Worm (Caenorhabditis elegans) whole organism, mixed stage, embryonic: ENCODE results near the gene atic-1.

Experiments
- M03D4.4 ChIP-seq: sonication (generic microtip); optimal IDR thresholded peaks from 2 replicates; lab custom pipeline; 2017; ENCODE audit warnings: mild to moderate bottlenecking, missing genetic modification characterization, missing compliant biosample characterization
- bed-3 ChIP-seq: fragments of 200-800 bp; sonication (Bioruptor generic); optimal IDR thresholded peaks from 3 replicates; lab custom pipeline; 2018; ENCODE audit warnings: mild to moderate bottlenecking, missing genetic modification characterization, moderate library complexity, missing compliant biosample characterization
- blmp-1 ChIP-seq: fragments of 150-350 bp; optimal IDR thresholded peaks from 2 replicates; lab custom pipeline; 2014; ENCODE audit warnings: missing biosample characterization, missing genetic modification characterization
- ceh-39 ChIP-seq: fragments of 150-350 bp; optimal IDR thresholded peaks from 2 replicates; lab custom pipeline; 2014; ENCODE audit warnings: missing biosample characterization, missing genetic modification characterization
- ceh-43 ChIP-seq: fragments of 200-800 bp; sonication (Bioruptor generic); optimal IDR thresholded peaks from 2 replicates; lab custom pipeline; 2018; ENCODE audit warnings: mild to moderate bottlenecking, missing genetic modification characterization, moderate library complexity, missing compliant biosample characterization
- ceh-83 ChIP-seq: fragments of 200-800 bp; sonication (Bioruptor generic); optimal IDR thresholded peaks from 2 replicates; lab custom pipeline; 2018; ENCODE audit warnings: mild to moderate bottlenecking, missing genetic modification characterization, missing compliant biosample characterization
- ces-1 ChIP-seq: fragments of 150-350 bp; optimal IDR thresholded peaks from 2 replicates; lab custom pipeline; 2014; ENCODE audit warnings: missing biosample characterization, missing genetic modification reagents, missing genetic modification characterization
- cnd-1 ChIP-seq: fragments of 200-800 bp; sonication (Bioruptor generic); optimal IDR thresholded peaks from 2 replicates; lab custom pipeline; 2018; ENCODE audit warnings: mild to moderate bottlenecking, missing genetic modification characterization, missing compliant biosample characterization
- drap-1 ChIP-seq: fragments of 200-800 bp; sonication (Bioruptor generic); optimal IDR thresholded peaks from 3 replicates; lab custom pipeline; 2018; ENCODE audit warnings: mild to moderate bottlenecking, missing genetic modification characterization, missing compliant biosample characterization
- elt-1 ChIP-seq: sonication (generic microtip); optimal IDR thresholded peaks from 2 replicates; lab custom pipeline; 2017; ENCODE audit warnings: missing genetic modification characterization, mild to moderate bottlenecking, missing compliant biosample characterization, antibody characterized with exemption, moderate library complexity, borderline replicate concordance; ENCODE audit not compliant: insufficient read depth
- elt-3 ChIP-seq: fragments of 150-350 bp; optimal IDR thresholded peaks from 2 replicates; lab custom pipeline; 2014; ENCODE audit warnings: missing biosample characterization, missing genetic modification characterization
- flh-1 ChIP-seq: fragments of 200-800 bp; sonication (Bioruptor generic); optimal IDR thresholded peaks from 2 replicates; lab custom pipeline; 2018; ENCODE audit warnings: mild to moderate bottlenecking, missing genetic modification characterization, moderate library complexity, missing compliant biosample characterization
- ham-2 ChIP-seq: fragments of 200-800 bp; sonication (Bioruptor generic); optimal IDR thresholded peaks from 2 replicates; lab custom pipeline; 2018; ENCODE audit warnings: mild to moderate bottlenecking, missing genetic modification characterization, missing compliant biosample characterization
- hlh-1 ChIP-seq: fragments of 150-350 bp; optimal IDR thresholded peaks from 2 replicates; lab custom pipeline; 2014; ENCODE audit warnings: missing biosample characterization, missing genetic modification reagents, missing genetic modification characterization
- lin-13 ChIP-seq: fragments of 150-350 bp; optimal IDR thresholded peaks from 2 replicates; lab custom pipeline; 2014; ENCODE audit warnings: missing biosample characterization, missing genetic modification characterization
- lin-32 ChIP-seq: fragments of 200-800 bp; sonication (Bioruptor generic); optimal IDR thresholded peaks from 2 replicates; lab custom pipeline; 2018; ENCODE audit warnings: mild to moderate bottlenecking, missing genetic modification characterization, missing compliant biosample characterization
- lsy-2 ChIP-seq: fragments of 150-350 bp; optimal IDR thresholded peaks from 2 replicates; lab custom pipeline; 2014; ENCODE audit warnings: missing biosample characterization, missing genetic modification characterization
- mab-5 ChIP-seq: fragments of 150-350 bp; optimal IDR thresholded peaks from 2 replicates; lab custom pipeline; 2014; ENCODE audit warnings: missing biosample characterization, missing genetic modification characterization
- mep-1 ChIP-seq: fragments of 150-350 bp; optimal IDR thresholded peaks from 2 replicates; lab custom pipeline; 2017; ENCODE audit warnings: missing biosample characterization, missing genetic modification reagents, missing genetic modification characterization, inconsistent platforms
- mls-2 ChIP-seq: sonication (generic microtip); optimal IDR thresholded peaks from 2 replicates; lab custom pipeline; 2016; ENCODE audit warnings: mild to moderate bottlenecking, missing genetic modification characterization, moderate library complexity, missing compliant biosample characterization
- nhr-12 ChIP-seq: fragments of 150-350 bp; optimal IDR thresholded peaks from 2 replicates; lab custom pipeline; 2014; ENCODE audit warnings: missing biosample characterization, missing genetic modification characterization
- nhr-237 ChIP-seq: fragments of 150-350 bp; optimal IDR thresholded peaks from 2 replicates; lab custom pipeline; 2014; ENCODE audit warnings: missing biosample characterization, missing genetic modification characterization
- nhr-28 ChIP-seq: fragments of 150-350 bp; optimal IDR thresholded peaks from 2 replicates; lab custom pipeline; 2014; ENCODE audit warnings: missing biosample characterization, missing genetic modification characterization
- nhr-76 ChIP-seq: sonication (generic microtip); optimal IDR thresholded peaks from 2 replicates; lab custom pipeline; 2017; ENCODE audit warnings: missing biosample characterization, missing genetic modification characterization
- pha-4 ChIP-seq: fragments of 150-350 bp; optimal IDR thresholded peaks from 2 replicates; lab custom pipeline; 2018; ENCODE audit warnings: missing biosample characterization, missing genetic modification reagents, missing genetic modification characterization
- snpc-4 ChIP-seq: fragments of 150-350 bp; optimal IDR thresholded peaks from 2 replicates; lab custom pipeline; 2014; ENCODE audit warnings: missing biosample characterization, missing genetic modification characterization
- sptf-1 ChIP-seq: sonication (generic microtip); optimal IDR thresholded peaks from 2 replicates; lab custom pipeline; 2017; ENCODE audit warnings: mild to moderate bottlenecking, missing genetic modification characterization, moderate library complexity, missing compliant biosample characterization
- tbx-8 ChIP-seq: fragments of 200-800 bp; sonication (Bioruptor generic); optimal IDR thresholded peaks from 2 replicates; lab custom pipeline; 2018; ENCODE audit warnings: mild to moderate bottlenecking, missing genetic modification characterization, moderate library complexity, missing compliant biosample characterization
- unc-39 ChIP-seq: fragments of 150-350 bp; optimal IDR thresholded peaks from 2 replicates; lab custom pipeline; 2014; ENCODE audit warnings: missing biosample characterization, missing genetic modification characterization
- unc-62 ChIP-seq: fragments of 150-350 bp; optimal IDR thresholded peaks from 2 replicates; lab custom pipeline; 2014; ENCODE audit warnings: missing biosample characterization, missing genetic modification reagents, missing genetic modification characterization
- zip-8 ChIP-seq: fragments of 150-350 bp; optimal IDR thresholded peaks from 2 replicates; lab custom pipeline; 2014; ENCODE audit warnings: missing biosample characterization, missing genetic modification characterization

atic-1 gene

DNA sequence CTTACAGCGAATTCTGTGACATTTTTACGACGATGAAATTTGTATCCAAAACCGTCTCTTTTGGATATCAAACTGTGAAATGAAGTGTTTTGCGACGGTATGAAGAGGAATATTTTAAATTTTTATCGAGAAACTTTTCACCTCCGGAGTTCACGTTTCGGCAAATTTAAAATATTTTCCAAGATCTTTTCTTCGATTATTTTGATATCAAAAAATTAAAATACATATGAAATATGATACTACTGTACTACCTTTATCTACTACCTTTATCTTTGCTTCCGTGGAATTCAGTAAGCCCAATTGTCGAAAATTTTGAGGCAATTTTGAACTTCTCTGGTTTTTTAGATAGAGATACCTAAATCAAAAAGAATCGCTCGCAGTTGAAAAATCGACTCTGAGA is 4.0 kb upstream of the atic-1 start, which contains the start of gene kin-26:
Gene kin-26 (minus strand): TSS at position 101 of the 400 bp plus-strand sequence.
- TF ChIP-seq lin-13 (tag; lab: Kevin White, UChicago) (no peak), nhr-28 (tag; lab: Kevin White, UChicago) (no peak), nhr-12 (tag; lab: Kevin White, UChicago) (no peak), mab-5 (tag; lab: Kevin White, UChicago) (no peak), ham-2 (GFP tag; lab: Kevin White, UChicago) (no peak), nhr-237 (tag; lab: Kevin White, UChicago) (no peak), mep-1 (tag; lab: Kevin White, UChicago) (no peak), mls-2 (tag; lab: Kevin White, UChicago) (no peak)

DNA sequence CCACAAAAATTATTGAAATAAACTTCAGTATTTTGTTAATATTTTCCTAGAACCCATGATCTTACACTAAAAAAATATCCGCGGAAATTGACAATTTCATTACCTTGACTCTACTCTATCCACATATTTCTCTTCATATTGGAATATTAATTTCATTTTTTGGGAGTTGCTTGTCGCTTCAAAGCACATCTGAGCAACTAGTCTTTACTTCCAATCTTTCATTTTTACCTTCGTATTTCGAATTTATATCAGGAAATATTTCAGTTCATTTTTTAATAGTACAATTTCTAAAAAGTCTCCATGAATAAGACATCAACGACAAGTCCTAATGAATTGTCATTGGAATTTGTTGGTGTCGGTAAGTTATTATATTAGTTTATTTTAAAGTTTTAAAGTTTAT is 2.8 kb upstream of the atic-1 start, which contains the start of gene srt-73:
Gene srt-73 (plus strand): TSS at position 301 of the 400 bp plus-strand sequence.
- TF ChIP-seq M03D4.4 (tag; lab: Kevin White, UChicago) (no peak), mab-5 (tag; lab: Kevin White, UChicago) (no peak), blmp-1 (tag; lab: Kevin White, UChicago) (no peak), elt-3 (tag; lab: Kevin White, UChicago) (no peak), mep-1 (tag; lab: Kevin White, UChicago) (no peak), lin-13 (tag; lab: Kevin White, UChicago) (no peak), nhr-28 (tag; lab: Kevin White, UChicago) (no peak), elt-1 (no peak), flh-1 (GFP tag; lab: Kevin White, UChicago) (no peak), zip-8 (tag; lab: Kevin White, UChicago) (no peak), pha-4 (tag; lab: Kevin White, UChicago) (no peak), sptf-1 (no peak), nhr-76 (tag; lab: Kevin White, UChicago) (no peak), ceh-39 (tag; lab: Kevin White, UChicago) (no peak), unc-39 (tag; lab: Kevin White, UChicago) (no peak), nhr-12 (tag; lab: Kevin White, UChicago) (no peak), tbx-8 (GFP tag; lab: Kevin White, UChicago) (no peak)

DNA sequence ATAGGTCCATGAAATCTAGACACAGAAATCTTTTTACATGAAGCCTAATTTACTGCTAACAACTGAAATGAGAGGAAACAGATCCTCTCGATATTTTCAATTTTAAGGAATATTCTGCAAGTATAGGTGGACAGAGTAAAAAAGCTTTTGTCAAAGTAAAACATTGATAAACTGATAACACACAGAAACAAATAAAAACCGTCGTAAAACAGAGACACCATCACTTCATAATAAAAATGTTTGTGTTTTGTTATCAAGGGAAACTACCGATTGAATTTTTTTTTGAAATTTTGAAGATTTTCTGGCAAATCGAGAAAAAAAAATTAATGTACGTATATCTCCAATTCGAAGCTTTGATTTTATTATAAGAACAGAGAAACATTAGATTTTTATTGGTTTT is 660 bp upstream of the atic-1 start:
- TF ChIP-seq ham-2 (GFP tag; lab: Kevin White, UChicago), result no peak
- TF ChIP-seq lin-13 (tag; lab: Kevin White, UChicago), result no peak
- TF ChIP-seq ceh-83 (GFP tag; lab: Kevin White, UChicago), result no peak
- TF ChIP-seq ces-1, result no peak
- no peak for TF ChIP-seq ceh-43 (GFP tag; lab: Kevin White, UChicago)
- no peak for TF ChIP-seq tbx-8 (GFP tag; lab: Kevin White, UChicago)

DNA sequence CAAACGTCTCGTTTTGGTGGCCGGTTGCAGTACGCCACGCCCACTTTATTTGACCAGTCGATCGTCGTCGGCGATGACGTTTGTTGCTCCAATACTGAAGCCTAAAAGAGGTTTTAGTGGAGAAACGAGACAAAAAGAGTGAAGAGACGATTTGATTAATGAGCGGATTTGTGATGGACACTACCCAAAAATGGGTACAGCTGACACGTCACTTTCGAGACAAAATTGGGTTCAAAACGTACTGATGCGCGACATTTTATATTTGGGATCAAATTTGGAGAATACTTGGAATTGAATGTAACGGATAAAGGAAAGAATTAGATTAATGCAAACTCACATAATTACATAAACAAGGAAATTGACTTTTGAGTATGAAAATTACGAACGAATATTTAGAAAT is 15.6 kb downstream of the atic-1 start, which contains the start of gene ilys-4:
Gene ilys-4 (minus strand): TSS at position 101 of the 400 bp plus-strand sequence.
- TF ChIP-seq lsy-2 (no peak), M03D4.4 (tag; lab: Kevin White, UChicago) (no peak), elt-1 (no peak), elt-3 (tag; lab: Kevin White, UChicago) (no peak), drap-1 (no peak), nhr-12 (tag; lab: Kevin White, UChicago) (no peak)

DNA sequence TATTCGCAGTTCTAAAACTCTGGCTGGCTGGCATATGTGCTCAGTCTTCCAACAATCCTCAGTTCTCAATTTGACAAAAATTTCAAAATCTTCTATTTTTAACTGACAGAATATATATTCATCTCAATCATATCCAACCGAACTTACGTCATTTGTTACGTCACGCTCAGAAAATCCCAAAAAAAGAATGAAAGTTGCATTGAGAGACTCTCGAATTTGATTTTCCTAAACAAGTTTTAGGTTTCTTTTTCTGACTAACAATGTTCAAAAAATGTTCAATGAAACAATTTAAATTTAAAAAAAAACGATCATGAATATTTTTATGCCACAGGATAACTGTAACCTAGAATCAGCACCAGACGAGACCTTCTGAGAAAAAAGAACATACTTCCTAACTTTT is 16.1 kb downstream of the atic-1 start:
- TF ChIP-seq unc-62 (GFP tag; lab: Kevin White, UChicago) (no peak), zip-8 (tag; lab: Kevin White, UChicago) (peak; percentile 96), mep-1 (tag; lab: Kevin White, UChicago) (no peak), lin-32 (GFP tag; lab: Kevin White, UChicago) (no peak), nhr-12 (tag; lab: Kevin White, UChicago) (no peak)

DNA sequence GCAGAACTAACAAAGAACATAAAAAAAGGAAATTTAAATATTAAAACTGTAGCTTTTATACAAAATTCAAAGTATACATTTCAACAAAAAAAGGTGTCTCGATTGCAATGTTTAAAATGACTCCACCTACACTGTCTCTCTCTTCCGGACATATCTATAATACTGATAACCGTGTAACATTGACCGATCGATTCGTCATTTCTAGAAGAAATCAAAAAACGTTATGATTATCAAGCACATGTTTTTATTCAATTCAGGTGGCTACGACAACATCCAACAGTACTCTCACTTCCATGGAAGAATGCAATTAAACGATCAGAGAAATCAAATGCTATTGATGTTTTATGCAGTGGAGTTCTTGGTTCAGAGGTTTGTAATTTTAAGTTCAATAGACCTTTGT is 16.7 kb downstream of the atic-1 start:
- TF ChIP-seq elt-3 (tag; lab: Kevin White, UChicago) (no peak), flh-1 (GFP tag; lab: Kevin White, UChicago) (no peak), unc-62 (GFP tag; lab: Kevin White, UChicago) (no peak), ces-1 (no peak), ceh-83 (GFP tag; lab: Kevin White, UChicago) (no peak), hlh-1 (no peak), nhr-76 (tag; lab: Kevin White, UChicago) (no peak), cnd-1 (tag; lab: Kevin White, UChicago) (no peak), bed-3 (GFP tag; lab: Kevin White, UChicago) (no peak), mab-5 (tag; lab: Kevin White, UChicago) (no peak), ceh-43 (GFP tag; lab: Kevin White, UChicago) (no peak), ham-2 (GFP tag; lab: Kevin White, UChicago) (no peak), snpc-4 (tag; lab: Kevin White, UChicago) (no peak), M03D4.4 (tag; lab: Kevin White, UChicago) (no peak)
- TF ChIP-seq, all 35 proteins: peak for 0
